Fruit fly (Drosophila melanogaster) whole organism, embryonic: ENCODE measurements around the gene CG32281.

Experiments
- B-H2 ChIP-seq: fragments of 200-800 bp; sonication (Bioruptor generic); optimal IDR thresholded peaks from 2 replicates; lab custom pipeline; 2018; ENCODE audit warnings: missing biosample characterization, mild to moderate bottlenecking, missing genetic modification characterization
- BEAF-32 ChIP-seq: fragments of 200-800 bp; sonication (Bioruptor generic); optimal IDR thresholded peaks from 3 replicates; lab custom pipeline; 2017; ENCODE audit warnings: missing biosample characterization, missing genetic modification characterization, mild to moderate bottlenecking, moderate library complexity, missing genetic modification reagents
- Bgb ChIP-seq: fragments of 200-800 bp; sonication (Bioruptor generic); IDR thresholded peaks from 2 replicates; pipeline ENCODE4 v1.3.6; 2022; ENCODE audit warnings: missing biosample characterization, missing genetic modification characterization; ENCODE audit not compliant: partially characterized antibody
- CG10654 ChIP-seq: fragments of 200-800 bp; sonication (Bioruptor generic); optimal IDR thresholded peaks from 2 replicates; lab custom pipeline; 2016; ENCODE audit warnings: missing biosample characterization, missing genetic modification characterization
- CG12659 ChIP-seq: fragments of 200-800 bp; sonication (Bioruptor generic); optimal IDR thresholded peaks from 3 replicates; lab custom pipeline; 2017; ENCODE audit warnings: mild to moderate bottlenecking, missing biosample characterization, missing genetic modification reagents, missing genetic modification characterization
- CG13296 ChIP-seq: fragments of 200-800 bp; sonication (Bioruptor generic); optimal IDR thresholded peaks from 3 replicates; lab custom pipeline; 2018; ENCODE audit warnings: missing biosample characterization, mild to moderate bottlenecking, missing genetic modification characterization
- CG14667 ChIP-seq: fragments of 200-800 bp; sonication (Bioruptor generic); IDR thresholded peaks from 2 replicates; pipeline ENCODE4 v1.3.6; 2022; ENCODE audit warnings: missing biosample characterization, missing genetic modification characterization
- CG1603 ChIP-seq: fragments of 200-800 bp; sonication (Bioruptor generic); optimal IDR thresholded peaks from 2 replicates; lab custom pipeline; 2019; ENCODE audit warnings: missing biosample characterization, mild to moderate bottlenecking, missing genetic modification characterization, moderate library complexity
- CG16779 ChIP-seq: fragments of 200-800 bp; sonication (Bioruptor generic); IDR thresholded peaks from 2 replicates; pipeline ENCODE4 v1.3.6; 2022; ENCODE audit warnings: missing biosample characterization, missing genetic modification characterization
- CG16813 ChIP-seq: fragments of 200-800 bp; sonication (Bioruptor generic); IDR thresholded peaks from 3 replicates; pipeline ENCODE4 v1.3.6; 2022; ENCODE audit warnings: missing biosample characterization, missing genetic modification characterization; ENCODE audit not compliant: partially characterized antibody
- CG17328 ChIP-seq: fragments of 200-800 bp; sonication (Bioruptor generic); IDR thresholded peaks from 2 replicates; pipeline ENCODE4 v1.3.6; 2022; ENCODE audit warnings: missing biosample characterization, missing genetic modification characterization
- CG18262 ChIP-seq: fragments of 200-800 bp; optimal IDR thresholded peaks from 3 replicates; lab custom pipeline; 2019; ENCODE audit warnings: missing biosample characterization, mild to moderate bottlenecking, missing genetic modification characterization, moderate library complexity
- CG18476 ChIP-seq: fragments of 200-800 bp; sonication (Bioruptor generic); optimal IDR thresholded peaks from 2 replicates; lab custom pipeline; 2016; ENCODE audit warnings: missing biosample characterization, mild to moderate bottlenecking, missing genetic modification characterization
- CG4730 ChIP-seq: fragments of 200-800 bp; sonication (Bioruptor generic); IDR thresholded peaks from 2 replicates; pipeline ENCODE4 v1.3.6; 2022; ENCODE audit warnings: missing biosample characterization, missing genetic modification characterization
- CG5180 ChIP-seq: fragments of 200-800 bp; sonication (Bioruptor generic); optimal IDR thresholded peaks from 3 replicates; lab custom pipeline; 2017; ENCODE audit warnings: missing biosample characterization, missing genetic modification characterization, mild to moderate bottlenecking, moderate library complexity, missing genetic modification reagents
- CG6689 ChIP-seq: fragments of 200-800 bp; sonication (Bioruptor generic); IDR thresholded peaks from 2 replicates; pipeline ENCODE4 v1.3.6; 2022; ENCODE audit warnings: missing biosample characterization, missing genetic modification characterization
- CG6765 ChIP-seq: fragments of 200-800 bp; sonication (Bioruptor generic); optimal IDR thresholded peaks from 3 replicates; lab custom pipeline; 2017; ENCODE audit warnings: missing biosample characterization, mild to moderate bottlenecking, missing genetic modification characterization
- CG7357 ChIP-seq: fragments of 200-800 bp; sonication (Bioruptor generic); IDR thresholded peaks from 3 replicates; pipeline ENCODE4 v1.3.6; 2022; ENCODE audit warnings: missing biosample characterization, missing genetic modification characterization
- CG7372 ChIP-seq: fragments of 200-800 bp; sonication (Bioruptor generic); IDR thresholded peaks from 2 replicates; pipeline ENCODE4 v1.3.6; 2022; ENCODE audit warnings: missing biosample characterization, missing genetic modification characterization
- CG7839 ChIP-seq: fragments of 200-800 bp; sonication (Bioruptor generic); optimal IDR thresholded peaks from 3 replicates; lab custom pipeline; 2018; ENCODE audit warnings: missing biosample characterization, mild to moderate bottlenecking, missing genetic modification characterization, moderate library complexity
- CkIIα-i1 ChIP-seq: fragments of 200-800 bp; sonication (Bioruptor generic); IDR thresholded peaks from 2 replicates; pipeline ENCODE4 v1.3.6; 2022; ENCODE audit warnings: missing biosample characterization, missing genetic modification characterization
- CrebB ChIP-seq: fragments of 200-800 bp; sonication (Bioruptor generic); optimal IDR thresholded peaks from 3 replicates; lab custom pipeline; 2018; ENCODE audit warnings: missing biosample characterization, mild to moderate bottlenecking, missing genetic modification characterization
- Dip3 ChIP-seq: fragments of 200-800 bp; sonication (Bioruptor generic); optimal IDR thresholded peaks from 3 replicates; lab custom pipeline; 2016; ENCODE audit warnings: missing biosample characterization, missing genetic modification characterization
- E2f2 ChIP-seq: fragments of 200-800 bp; sonication (Bioruptor generic); IDR thresholded peaks from 2 replicates; pipeline ENCODE4 v1.3.6; 2022; ENCODE audit warnings: missing biosample characterization, missing genetic modification characterization
- GATAe ChIP-seq: fragments of 200-800 bp; sonication (Bioruptor generic); conservative IDR thresholded peaks from 2 replicates; pipeline ENCODE4 v1.3.6; 2022; ENCODE audit warnings: missing biosample characterization, missing genetic modification characterization
- Lim3 ChIP-seq: fragments of 200-800 bp; sonication (Bioruptor generic); IDR thresholded peaks from 2 replicates; pipeline ENCODE4 v1.3.6; 2022; ENCODE audit warnings: missing biosample characterization, missing genetic modification characterization
- MBD-R2 ChIP-seq: fragments of 200-800 bp; sonication (Bioruptor generic); IDR thresholded peaks from 2 replicates; pipeline ENCODE4 v1.3.6; 2022; ENCODE audit warnings: missing biosample characterization, missing genetic modification characterization
- Oaz ChIP-seq: fragments of 200-800 bp; sonication (Bioruptor generic); IDR thresholded peaks from 2 replicates; pipeline ENCODE4 v1.3.6; 2022; ENCODE audit warnings: missing biosample characterization, missing genetic modification characterization
- Rx ChIP-seq: fragments of 200-800 bp; sonication (Bioruptor generic); IDR thresholded peaks from 2 replicates; pipeline ENCODE4 v1.3.6; 2022; ENCODE audit warnings: missing biosample characterization, missing genetic modification characterization
- Side ChIP-seq: fragments of 200-800 bp; sonication (Bioruptor generic); optimal IDR thresholded peaks from 2 replicates; lab custom pipeline; 2016; ENCODE audit warnings: missing biosample characterization, missing genetic modification characterization
- Sry-δ ChIP-seq: fragments of 200-800 bp; sonication (Bioruptor generic); optimal IDR thresholded peaks from 2 replicates; lab custom pipeline; 2016; ENCODE audit warnings: missing biosample characterization, missing genetic modification characterization
- Tbp ChIP-seq: fragments of >200 bp; optimal IDR thresholded peaks from 2 replicates; lab custom pipeline; 2018; ENCODE audit warnings: missing biosample characterization, missing genetic modification characterization
- YL-1 ChIP-seq: fragments of 200-800 bp; sonication (Bioruptor generic); optimal IDR thresholded peaks from 3 replicates; lab custom pipeline; 2017; ENCODE audit warnings: missing biosample characterization, mild to moderate bottlenecking, missing genetic modification characterization
- bowl ChIP-seq: fragments of 200-800 bp; sonication (Bioruptor generic); IDR thresholded peaks from 2 replicates; pipeline ENCODE4 v1.3.6; 2022; ENCODE audit warnings: missing biosample characterization, missing genetic modification characterization
- br ChIP-seq: fragments of >200 bp; optimal IDR thresholded peaks from 2 replicates; lab custom pipeline; 2017
- corto ChIP-seq: fragments of 200-800 bp; sonication (Bioruptor generic); optimal IDR thresholded peaks from 2 replicates; lab custom pipeline; 2016; ENCODE audit warnings: missing biosample characterization, mild to moderate bottlenecking, missing genetic modification characterization, moderate library complexity
- disco-r ChIP-seq: fragments of 200-800 bp; sonication (Bioruptor generic); optimal IDR thresholded peaks from 2 replicates; lab custom pipeline; 2016; ENCODE audit warnings: missing biosample characterization, missing genetic modification characterization
- en ChIP-seq: fragments of 200-800 bp; sonication (Bioruptor generic); optimal IDR thresholded peaks from 2 replicates; lab custom pipeline; 2016; ENCODE audit warnings: missing biosample characterization, missing genetic modification characterization
- gro ChIP-seq: fragments of 200-800 bp; sonication (Bioruptor generic); optimal IDR thresholded peaks from 2 replicates; lab custom pipeline; 2016; ENCODE audit warnings: missing biosample characterization, missing genetic modification characterization
- gsb ChIP-seq: fragments of 200-800 bp; sonication (Bioruptor generic); IDR thresholded peaks from 2 replicates; pipeline ENCODE4 v1.3.6; 2022; ENCODE audit warnings: missing biosample characterization, missing genetic modification characterization
- hth ChIP-seq: fragments of >200 bp; optimal IDR thresholded peaks from 2 replicates; lab custom pipeline; 2017; ENCODE audit warnings: inconsistent platforms
- ind ChIP-seq: fragments of 200-800 bp; sonication (Bioruptor generic); optimal IDR thresholded peaks from 3 replicates; lab custom pipeline; 2016; ENCODE audit warnings: missing biosample characterization, missing genetic modification characterization
- kah ChIP-seq: fragments of 200-800 bp; sonication (Bioruptor generic); optimal IDR thresholded peaks from 2 replicates; lab custom pipeline; 2018; ENCODE audit warnings: missing biosample characterization, mild to moderate bottlenecking, missing genetic modification characterization
- kay ChIP-seq: fragments of 200-800 bp; sonication (Bioruptor generic); optimal IDR thresholded peaks from 2 replicates; lab custom pipeline; 2016; ENCODE audit warnings: missing biosample characterization, missing genetic modification characterization
- klu ChIP-seq: fragments of 200-800 bp; sonication (Bioruptor generic); IDR thresholded peaks from 2 replicates; pipeline ENCODE4 v1.3.6; 2022; ENCODE audit warnings: missing biosample characterization, missing genetic modification characterization
- lmd ChIP-seq: fragments of 200-800 bp; sonication (Bioruptor generic); IDR thresholded peaks from 2 replicates; pipeline ENCODE4 v1.3.6; 2022; ENCODE audit warnings: missing biosample characterization, missing genetic modification characterization
- nmo ChIP-seq: fragments of 200-800 bp; sonication (Bioruptor generic); optimal IDR thresholded peaks from 2 replicates; lab custom pipeline; 2018; ENCODE audit warnings: missing biosample characterization, mild to moderate bottlenecking, missing genetic modification characterization, moderate library complexity
- oc ChIP-seq: fragments of 200-800 bp; sonication (Bioruptor generic); optimal IDR thresholded peaks from 2 replicates; lab custom pipeline; 2018; ENCODE audit warnings: missing biosample characterization, mild to moderate bottlenecking, missing genetic modification characterization, moderate library complexity
- rib ChIP-seq: fragments of 200-800 bp; sonication (Bioruptor generic); IDR thresholded peaks from 2 replicates; pipeline ENCODE4 v1.3.6; 2022; ENCODE audit warnings: missing biosample characterization, missing genetic modification characterization
- slp2 ChIP-seq: fragments of 200-800 bp; sonication (Bioruptor generic); optimal IDR thresholded peaks from 2 replicates; lab custom pipeline; 2016; ENCODE audit warnings: missing biosample characterization, missing genetic modification characterization
- sob ChIP-seq: fragments of 200-800 bp; sonication (Bioruptor generic); IDR thresholded peaks from 2 replicates; pipeline ENCODE4 v1.3.6; 2022; ENCODE audit warnings: missing biosample characterization, missing genetic modification characterization
- stc ChIP-seq: fragments of 200-800 bp; sonication (Bioruptor generic); IDR thresholded peaks from 2 replicates; pipeline ENCODE4 v1.3.6; 2022; ENCODE audit warnings: missing biosample characterization, missing genetic modification characterization
- vvl ChIP-seq: fragments of 200-800 bp; sonication (Bioruptor generic); IDR thresholded peaks from 2 replicates; pipeline ENCODE4 v1.3.6; 2022; ENCODE audit warnings: missing biosample characterization, missing genetic modification characterization

CG32281 gene

dm6 chr3L:3179474-3179873 lies 10.3 kb downstream of the CG32281 start:
- peak; percentile 88 for TF ChIP-seq gsb (GFP tag; lab: Robert Waterston, UW)
- TF ChIP-seq GATAe, result peak; percentile 75; the same call in 1 of the 2 replicates
- TF ChIP-seq E2f2, result peak; percentile 65
- peak; percentile 90 for TF ChIP-seq CG1603 (tag; lab: Kevin White, UChicago)
- TF ChIP-seq CG14667 (GFP tag; lab: Robert Waterston, UW), result peak; percentile 75
- peak; percentile 42 for TF ChIP-seq YL-1
- TF ChIP-seq vvl (GFP tag; lab: Robert Waterston, UW), result peak; percentile 94
- TF ChIP-seq CG6765, result peak; percentile 84
- peak; percentile 89 for TF ChIP-seq CG18262 (tag; lab: Kevin White, UChicago)
- no peak for TF ChIP-seq B-H2
- no peak for TF ChIP-seq Bgb (GFP tag; lab: Robert Waterston, UW)
- no peak for TF ChIP-seq br (lab: Kevin White, UChicago)
- 0 out of 2 replicates have a peak, but pooled peaks have one; percentile 38 for TF ChIP-seq Lim3 (GFP tag; lab: Robert Waterston, UW)
- no peak for TF ChIP-seq CG16813 (GFP tag; lab: Robert Waterston, UW)
- peak; percentile 78 for TF ChIP-seq CG7357 (GFP tag; lab: Robert Waterston, UW)
- TF ChIP-seq CG18476, result peak; percentile 82
- TF ChIP-seq CG10654, result peak; percentile 78
- TF ChIP-seq Rx (GFP tag; lab: Robert Waterston, UW), result peak; percentile 70
- no peak for TF ChIP-seq Sry-δ (GFP tag; lab: Kevin White, UChicago)
- TF ChIP-seq CG7839 (tag; lab: Kevin White, UChicago), result peak; percentile 92
- no peak for TF ChIP-seq hth
- TF ChIP-seq CG5180 (GFP tag; lab: Kevin White, UChicago), result no peak
- TF ChIP-seq MBD-R2, result peak; percentile 76
- peak; percentile 79 for TF ChIP-seq disco-r
- TF ChIP-seq Dip3 (GFP tag; lab: Kevin White, UChicago), result peak; percentile 77
- TF ChIP-seq stc (GFP tag; lab: Robert Waterston, UW), result peak; percentile 85
- TF ChIP-seq oc (tag; lab: Kevin White, UChicago), result no peak
- peak; percentile 89 for TF ChIP-seq sob
- TF ChIP-seq Side (GFP tag; lab: Kevin White, UChicago), result peak; percentile 86
- TF ChIP-seq CG12659 (GFP tag; lab: Kevin White, UChicago), result peak; percentile 81
- peak; percentile 90 for TF ChIP-seq lmd (GFP tag; lab: Robert Waterston, UW)
- peak; percentile 82 for TF ChIP-seq CG4730 (GFP tag; lab: Robert Waterston, UW)
- peak; percentile 91 for TF ChIP-seq CG13296 (GFP tag; lab: Kevin White, UChicago)
- TF ChIP-seq bowl (GFP tag; lab: Robert Waterston, UW), result peak; percentile 44; the same call in 1 of the 2 replicates
- TF ChIP-seq ind (GFP tag; lab: Kevin White, UChicago), result peak; percentile 85
- TF ChIP-seq gro (GFP tag; lab: Kevin White, UChicago), result peak; percentile 94
- no peak for TF ChIP-seq BEAF-32 (GFP tag; lab: Kevin White, UChicago)
- TF ChIP-seq en (GFP tag; lab: Kevin White, UChicago), result peak; percentile 79
- peak; percentile 90 for TF ChIP-seq CG16779 (GFP tag; lab: Robert Waterston, UW)
- peak; percentile 91 for TF ChIP-seq CG6689
- peak; percentile 70 for TF ChIP-seq CrebB
- TF ChIP-seq kah (GFP tag; lab: Kevin White, UChicago), result peak; percentile 80
- no peak for TF ChIP-seq CkIIα-i1 (GFP tag; lab: Robert Waterston, UW)
- 0 out of 2 replicates have a peak, but pooled peaks have one; percentile 40 for TF ChIP-seq rib (GFP tag; lab: Robert Waterston, UW)
- no peak for TF ChIP-seq Tbp (GFP tag; lab: Kevin White, UChicago)
- TF ChIP-seq CG7372 (GFP tag; lab: Robert Waterston, UW), result peak; percentile 81
- TF ChIP-seq CG17328, result peak; percentile 89
- TF ChIP-seq corto, result peak; percentile 77
- TF ChIP-seq klu (GFP tag; lab: Robert Waterston, UW), result peak; percentile 62
- TF ChIP-seq kay (GFP tag; lab: Kevin White, UChicago), result peak; percentile 74
- peak; percentile 80 for TF ChIP-seq nmo
- TF ChIP-seq Oaz (GFP tag; lab: Robert Waterston, UW), result peak; percentile 67
- TF ChIP-seq slp2 (GFP tag; lab: Kevin White, UChicago), result peak; percentile 70
